Fruit fly (Drosophila melanogaster): ENCODE measurements around the gene CG7203.

CG7203 gene

dm6 chr2L:7790448-7791355 is 37.7 kb upstream of the CG7203 start, which contains the start of gene CG7149 (continued):
- no peak for TF ChIP-seq fd85E (GFP tag; optimal IDR thresholded peaks at IDR 0.05)
- TF ChIP-seq CG6808 (GFP tag; optimal IDR thresholded peaks at IDR 0.05) = peak; percentile 33
- peak; percentile 98 for TF ChIP-seq svp (GFP tag)
- TF ChIP-seq CG10631 (GFP tag; optimal IDR thresholded peaks at IDR 0.05) = peak; percentile 8
- TF ChIP-seq net (GFP tag; optimal IDR thresholded peaks at IDR 0.05) = peak; percentile 53

- TF ChIP-seq CG15336 (GFP tag; IDR thresholded peaks at IDR 0.05) (no peak), Eip93F (GFP tag; optimal IDR thresholded peaks at IDR 0.05) (no peak), CG32006 (GFP tag; optimal IDR thresholded peaks at IDR 0.05) (no peak), OdsH (GFP tag; optimal IDR thresholded peaks at IDR 0.05) (no peak), Ets21C (GFP tag; optimal IDR thresholded peaks at IDR 0.05) (no peak), topi (GFP tag; optimal IDR thresholded peaks at IDR 0.05) (no peak), CG3032 (tag; optimal IDR thresholded peaks at IDR 0.05) (no peak), CG6808 (GFP tag; optimal IDR thresholded peaks at IDR 0.05) (no peak), fd85E (GFP tag; optimal IDR thresholded peaks at IDR 0.05) (no peak), CG6163 (GFP tag; IDR thresholded peaks at IDR 0.05) (no peak)
Measured at dm6 chr2L:7790081-7790447, 37.1 kb upstream of the CG7203 start.

dm6 chr2L:7788952-7789466 is 36.0 kb upstream of the CG7203 start:
- TF ChIP-seq svp (GFP tag) = peak; percentile 19
- TF ChIP-seq CG34406 (GFP tag; optimal IDR thresholded peaks at IDR 0.05) = no peak
- TF ChIP-seq Eip75B (GFP tag; optimal IDR thresholded peaks at IDR 0.05) = no peak
- no peak for TF ChIP-seq eg (GFP tag; IDR thresholded peaks at IDR 0.05)
- TF ChIP-seq fkh (GFP tag; optimal IDR thresholded peaks at IDR 0.05) = peak; percentile 5
- TF ChIP-seq CG6808 (GFP tag; optimal IDR thresholded peaks at IDR 0.05) = peak; percentile 18
- no peak for TF ChIP-seq Sox15 (GFP tag; optimal IDR thresholded peaks at IDR 0.05)
- no peak for TF ChIP-seq CG4318 (GFP tag; optimal IDR thresholded peaks at IDR 0.05)
- TF ChIP-seq OdsH (GFP tag; optimal IDR thresholded peaks at IDR 0.05) = no peak
- TF ChIP-seq CG6276 (GFP tag; optimal IDR thresholded peaks at IDR 0.05) = peak; percentile 57
- no peak for TF ChIP-seq ss (GFP tag; optimal IDR thresholded peaks at IDR 0.05)

dm6 chr2L:7782788-7783401 is 29.9 kb upstream of the CG7203 start, which contains the start of gene Brd7-9:
Brd7-9 (plus strand) TSS chr2L:7782865.
- TF ChIP-seq Sox102F (GFP tag; optimal IDR thresholded peaks at IDR 0.05) (peak; percentile 81), CG3032 (tag; optimal IDR thresholded peaks at IDR 0.05) (peak; percentile 62), dsx (GFP tag; optimal IDR thresholded peaks at IDR 0.05; ENCODE audit: poor library complexity, severe bottlenecking) (no peak), Smox (GFP tag; optimal IDR thresholded peaks at IDR 0.05) (peak; percentile 76), Lpt (GFP tag; optimal IDR thresholded peaks at IDR 0.05) (peak; percentile 50), svp (GFP tag) (peak; percentile 85), CG11762 (GFP tag; optimal IDR thresholded peaks at IDR 0.05; ENCODE audit: insufficient read depth) (peak; percentile 66), Eip93F (GFP tag; optimal IDR thresholded peaks at IDR 0.05) (peak; percentile 19), acj6 (GFP tag; optimal IDR thresholded peaks at IDR 0.05) (peak; percentile 71), fd59A (GFP tag; optimal IDR thresholded peaks at IDR 0.05) (peak; percentile 43), CG6792 (GFP tag; optimal IDR thresholded peaks at IDR 0.05) (peak; percentile 67), Eip75B (GFP tag; optimal IDR thresholded peaks at IDR 0.05) (peak; percentile 69), OdsH (GFP tag; optimal IDR thresholded peaks at IDR 0.05) (peak; percentile 67), esn (GFP tag; optimal IDR thresholded peaks at IDR 0.05) (peak; percentile 80), CG7368 (GFP tag; optimal IDR thresholded peaks at IDR 0.05) (peak; percentile 73), Sox14 (GFP tag; optimal IDR thresholded peaks at IDR 0.05) (peak; percentile 74), CG15336 (GFP tag; IDR thresholded peaks at IDR 0.05) (peak; percentile 93), eg (GFP tag; IDR thresholded peaks at IDR 0.05) (peak; percentile 92), pdm3 (GFP tag; optimal IDR thresholded peaks at IDR 0.05) (peak; percentile 72), CG10669 (GFP tag; optimal IDR thresholded peaks at IDR 0.05) (peak; percentile 75), vri (GFP tag; optimal IDR thresholded peaks at IDR 0.05) (no peak), CG34406 (GFP tag; optimal IDR thresholded peaks at IDR 0.05) (peak; percentile 67), Hr38 (GFP tag; optimal IDR thresholded peaks at IDR 0.05) (no peak), CG6808 (GFP tag; optimal IDR thresholded peaks at IDR 0.05) (no peak), dac (GFP tag; optimal IDR thresholded peaks at IDR 0.05) (no peak), CG3919 (GFP tag; optimal IDR thresholded peaks at IDR 0.05) (peak; percentile 85), CG4318 (GFP tag; optimal IDR thresholded peaks at IDR 0.05) (peak; percentile 3), CG8319 (GFP tag; optimal IDR thresholded peaks at IDR 0.05) (peak; percentile 18), Hr4 (GFP tag; optimal IDR thresholded peaks at IDR 0.05) (peak; percentile 75), CG10631 (GFP tag; optimal IDR thresholded peaks at IDR 0.05) (peak; percentile 61), Ets21C (GFP tag; optimal IDR thresholded peaks at IDR 0.05) (peak; percentile 31), CG6163 (GFP tag; IDR thresholded peaks at IDR 0.05) (peak; percentile 90)

All from whole organism, prepupa.